Fruit fly (Drosophila melanogaster) whole organism, embryonic: ENCODE results near the gene CG1307.

ENCODE experiments used
- ATbp ChIP-seq: fragments of 200-800 bp; sonication (Bioruptor generic); optimal IDR thresholded peaks from 2 replicates; lab custom pipeline; 2017; ENCODE audit warnings: missing biosample characterization, mild to moderate bottlenecking, missing genetic modification characterization, missing genetic modification reagents
- BtbVII ChIP-seq: fragments of 200-800 bp; sonication (Bioruptor generic); optimal IDR thresholded peaks from 3 replicates; lab custom pipeline; 2017; ENCODE audit warnings: missing biosample characterization, mild to moderate bottlenecking, missing genetic modification characterization
- CG10654 ChIP-seq: fragments of 200-800 bp; sonication (Bioruptor generic); optimal IDR thresholded peaks from 2 replicates; lab custom pipeline; 2016; ENCODE audit warnings: missing biosample characterization, missing genetic modification characterization
- CG10979 ChIP-seq: fragments of 200-800 bp; sonication (Bioruptor generic); optimal IDR thresholded peaks from 2 replicates; lab custom pipeline; 2018; ENCODE audit warnings: missing biosample characterization, mild to moderate bottlenecking, missing genetic modification characterization, moderate library complexity
- CG11695 ChIP-seq: fragments of 200-800 bp; sonication (Bioruptor generic); IDR thresholded peaks from 3 replicates; pipeline ENCODE4 v1.3.6; 2022; ENCODE audit warnings: missing biosample characterization, missing genetic modification characterization
- CG11696 ChIP-seq: fragments of 200-800 bp; sonication (Bioruptor generic); IDR thresholded peaks from 2 replicates; pipeline ENCODE4 v1.3.6; 2022; ENCODE audit warnings: missing biosample characterization, missing genetic modification characterization
- CG12155 ChIP-seq: fragments of 200-800 bp; sonication (Bioruptor generic); optimal IDR thresholded peaks from 3 replicates; lab custom pipeline; 2016; ENCODE audit warnings: missing biosample characterization, missing genetic modification characterization
- CG14667 ChIP-seq: fragments of 200-800 bp; sonication (Bioruptor generic); IDR thresholded peaks from 2 replicates; pipeline ENCODE4 v1.3.6; 2022; ENCODE audit warnings: missing biosample characterization, missing genetic modification characterization
- CG14710 ChIP-seq: fragments of 200-800 bp; sonication (Bioruptor generic); optimal IDR thresholded peaks from 3 replicates; lab custom pipeline; 2019; ENCODE audit warnings: missing biosample characterization, mild to moderate bottlenecking, missing genetic modification characterization, moderate library complexity
- CG15601 ChIP-seq: fragments of 200-800 bp; sonication (Bioruptor generic); optimal IDR thresholded peaks from 3 replicates; lab custom pipeline; 2019; ENCODE audit warnings: missing biosample characterization, mild to moderate bottlenecking, missing genetic modification characterization, moderate library complexity
- CG17802 ChIP-seq: fragments of 200-800 bp; sonication (Bioruptor generic); optimal IDR thresholded peaks from 2 replicates; lab custom pipeline; 2018; ENCODE audit warnings: missing biosample characterization, mild to moderate bottlenecking, missing genetic modification characterization, moderate library complexity
- CG6813 ChIP-seq: fragments of 200-800 bp; sonication (Bioruptor generic); optimal IDR thresholded peaks from 2 replicates; lab custom pipeline; 2017; ENCODE audit warnings: missing biosample characterization, missing genetic modification characterization, mild to moderate bottlenecking, moderate library complexity, missing genetic modification reagents
- CG8290 ChIP-seq, 3 experiments: fragments of 200-800 bp; sonication (Bioruptor generic); optimal IDR thresholded peaks; 2 replicates each; lab custom pipeline; 2016 to 2019; ENCODE audit warnings: missing biosample characterization in 3 of 3, missing genetic modification characterization in 3 of 3, mild to moderate bottlenecking in 2 of 3, moderate library complexity in 1 of 3
- CG8478 ChIP-seq: fragments of >200 bp; optimal IDR thresholded peaks from 2 replicates; lab custom pipeline; 2018
- CG9797 ChIP-seq: fragments of 200-800 bp; sonication (Bioruptor generic); optimal IDR thresholded peaks from 3 replicates; lab custom pipeline; 2018; ENCODE audit warnings: missing biosample characterization, mild to moderate bottlenecking, missing genetic modification characterization
- CG9817 ChIP-seq: fragments of 200-800 bp; sonication (Bioruptor generic); optimal IDR thresholded peaks from 2 replicates; lab custom pipeline; 2018; ENCODE audit warnings: missing biosample characterization, mild to moderate bottlenecking, missing genetic modification characterization, moderate library complexity
- CG9932 ChIP-seq: fragments of 200-800 bp; sonication (Bioruptor generic); IDR thresholded peaks from 2 replicates; pipeline ENCODE4 v1.3.6; 2022; ENCODE audit warnings: missing biosample characterization, missing genetic modification characterization
- Chrac-16 ChIP-seq: fragments of 200-800 bp; sonication (Bioruptor generic); optimal IDR thresholded peaks from 3 replicates; lab custom pipeline; 2016; ENCODE audit warnings: missing biosample characterization, missing genetic modification characterization
- Dek ChIP-seq: fragments of 200-800 bp; sonication (Bioruptor generic); optimal IDR thresholded peaks from 3 replicates; lab custom pipeline; 2019; ENCODE audit warnings: missing biosample characterization, mild to moderate bottlenecking, missing genetic modification characterization, moderate library complexity
- Dp ChIP-seq: fragments of 200-800 bp; sonication (Bioruptor generic); optimal IDR thresholded peaks from 2 replicates; lab custom pipeline; 2018; ENCODE audit warnings: missing biosample characterization, mild to moderate bottlenecking, missing genetic modification characterization, moderate library complexity
- Drgx ChIP-seq: fragments of 200-800 bp; sonication (Bioruptor generic); IDR thresholded peaks from 2 replicates; pipeline ENCODE4 v1.3.6; 2022; ENCODE audit warnings: missing biosample characterization, missing genetic modification characterization
- Elba2 ChIP-seq: fragments of 200-800 bp; sonication (Bioruptor generic); optimal IDR thresholded peaks from 3 replicates; lab custom pipeline; 2016; ENCODE audit warnings: missing biosample characterization, missing genetic modification characterization
- Ets65A ChIP-seq: fragments of 200-800 bp; sonication (Bioruptor generic); peaks from one replicate; lab custom pipeline; 2016; ENCODE audit warnings: missing biosample characterization, missing genetic modification characterization
- HLH4C ChIP-seq: fragments of 200-800 bp; sonication (Bioruptor generic); IDR thresholded peaks from 3 replicates; pipeline ENCODE4 v1.3.6; 2022; ENCODE audit warnings: missing biosample characterization, missing genetic modification characterization; ENCODE audit not compliant: partially characterized antibody
- Hmr ChIP-seq: fragments of 200-800 bp; sonication (Bioruptor generic); optimal IDR thresholded peaks from 3 replicates; lab custom pipeline; 2017; ENCODE audit warnings: mild to moderate bottlenecking, missing biosample characterization, missing genetic modification reagents, missing genetic modification characterization
- Hr3 ChIP-seq: fragments of 200-800 bp; sonication (Bioruptor generic); optimal IDR thresholded peaks from 3 replicates; lab custom pipeline; 2016; ENCODE audit warnings: missing biosample characterization, missing genetic modification characterization
- MBD-R2 ChIP-seq: fragments of 200-800 bp; sonication (Bioruptor generic); IDR thresholded peaks from 2 replicates; pipeline ENCODE4 v1.3.6; 2022; ENCODE audit warnings: missing biosample characterization, missing genetic modification characterization
- Meics ChIP-seq: fragments of 200-800 bp; sonication (Bioruptor generic); optimal IDR thresholded peaks from 2 replicates; lab custom pipeline; 2017; ENCODE audit warnings: missing biosample characterization, mild to moderate bottlenecking, missing genetic modification characterization
- NC2α ChIP-seq: fragments of 200-800 bp; sonication (Bioruptor generic); optimal IDR thresholded peaks from 2 replicates; lab custom pipeline; 2016; ENCODE audit warnings: missing biosample characterization, missing genetic modification characterization
- Pdp1 ChIP-seq, 2 experiments: fragments of 200-800 bp; sonication (Bioruptor generic); optimal IDR thresholded peaks; 3 replicates each; lab custom pipeline; 2016; ENCODE audit warnings: missing biosample characterization in 2 of 2, missing genetic modification characterization in 2 of 2, mild to moderate bottlenecking in 1 of 2, moderate library complexity in 1 of 2
- Sin3A ChIP-seq: fragments of >200 bp; optimal IDR thresholded peaks from 2 replicates; lab custom pipeline; 2018
- Sox102F ChIP-seq: fragments of 200-800 bp; sonication (Bioruptor generic); optimal IDR thresholded peaks from 2 replicates; lab custom pipeline; 2018; ENCODE audit warnings: missing biosample characterization, mild to moderate bottlenecking, missing genetic modification characterization, moderate library complexity
- amos ChIP-seq: fragments of 200-800 bp; sonication (Bioruptor generic); IDR thresholded peaks from 2 replicates; pipeline ENCODE4 v1.3.6; 2022; ENCODE audit warnings: missing biosample characterization, missing genetic modification characterization; ENCODE audit not compliant: partially characterized antibody
- bab2 ChIP-seq: fragments of 200-800 bp; sonication (Bioruptor generic); optimal IDR thresholded peaks from 2 replicates; lab custom pipeline; 2016; ENCODE audit warnings: missing biosample characterization, missing genetic modification characterization
- cas ChIP-seq: fragments of 200-800 bp; sonication (Bioruptor generic); IDR thresholded peaks from 2 replicates; pipeline ENCODE4 v1.3.6; 2022; ENCODE audit warnings: missing biosample characterization, missing genetic modification characterization
- crp ChIP-seq, 2 experiments: fragments of 200-800 bp; sonication (Bioruptor generic); optimal IDR thresholded peaks; 2 replicates in 1 of 2; 3 replicates in 1 of 2; lab custom pipeline; 2017; ENCODE audit warnings: missing biosample characterization in 2 of 2, missing genetic modification characterization in 2 of 2, mild to moderate bottlenecking in 1 of 2, moderate library complexity in 1 of 2
- danr ChIP-seq: fragments of 200-800 bp; sonication (Bioruptor generic); IDR thresholded peaks from 2 replicates; pipeline ENCODE4 v1.3.6; 2022; ENCODE audit warnings: missing biosample characterization, missing genetic modification characterization
- dmrt11E ChIP-seq: fragments of 200-800 bp; sonication (Bioruptor generic); optimal IDR thresholded peaks from 3 replicates; lab custom pipeline; 2018; ENCODE audit warnings: missing biosample characterization, mild to moderate bottlenecking, missing genetic modification characterization, moderate library complexity
- dpn ChIP-seq, 2 experiments: fragments of 200-800 bp; sonication (Bioruptor generic); optimal IDR thresholded peaks; 3 replicates each; lab custom pipeline; 2016; ENCODE audit warnings: missing biosample characterization in 2 of 2, missing genetic modification characterization in 2 of 2
- insv ChIP-seq, 2 experiments: fragments of 200-800 bp; sonication (Bioruptor generic); optimal IDR thresholded peaks; 3 replicates each; lab custom pipeline; 2016 to 2018; ENCODE audit warnings: missing biosample characterization in 2 of 2, missing genetic modification characterization in 2 of 2
- ken ChIP-seq: fragments of 200-800 bp; sonication (Bioruptor generic); IDR thresholded peaks from 3 replicates; pipeline ENCODE4 v1.3.6; 2022; ENCODE audit warnings: missing biosample characterization, missing genetic modification characterization
- mld ChIP-seq: fragments of 200-800 bp; sonication (Bioruptor generic); IDR thresholded peaks from 3 replicates; pipeline ENCODE4 v1.3.6; 2022; ENCODE audit warnings: missing biosample characterization, missing genetic modification characterization; ENCODE audit not compliant: partially characterized antibody
- nmo ChIP-seq: fragments of 200-800 bp; sonication (Bioruptor generic); optimal IDR thresholded peaks from 2 replicates; lab custom pipeline; 2018; ENCODE audit warnings: missing biosample characterization, mild to moderate bottlenecking, missing genetic modification characterization, moderate library complexity
- sim ChIP-seq: fragments of 200-800 bp; sonication (Bioruptor generic); IDR thresholded peaks from 2 replicates; pipeline ENCODE4 v1.3.6; 2022; ENCODE audit warnings: missing biosample characterization, missing genetic modification characterization
- sisA ChIP-seq: fragments of 200-800 bp; sonication (Bioruptor generic); IDR thresholded peaks from 2 replicates; pipeline ENCODE4 v1.3.6; 2022; ENCODE audit warnings: missing biosample characterization, missing genetic modification characterization
- slbo ChIP-seq: fragments of 200-800 bp; sonication (Bioruptor generic); IDR thresholded peaks from 2 replicates; pipeline ENCODE4 v1.3.6; 2022; ENCODE audit warnings: missing biosample characterization, missing genetic modification characterization
- stwl ChIP-seq: fragments of 200-800 bp; sonication (Bioruptor generic); optimal IDR thresholded peaks from 3 replicates; lab custom pipeline; 2018; ENCODE audit warnings: missing biosample characterization, mild to moderate bottlenecking, missing genetic modification characterization, moderate library complexity

CG1307 gene

dm6 chr3R:6657278-6658246 lies at the start of gene CG1307, which contains the start of gene twr (continued):
- TF ChIP-seq Meics (GFP tag; lab: Kevin White, UChicago), result peak; percentile 43
- TF ChIP-seq CG10979 (tag; lab: Kevin White, UChicago), result no peak
- 0 out of 3 replicates have a peak, but pooled peaks have one; percentile 38 for TF ChIP-seq HLH4C (GFP tag; lab: Robert Waterston, UW)
- TF ChIP-seq CG12155 (GFP tag; lab: Kevin White, UChicago), result peak; percentile 27
- no peak for TF ChIP-seq Elba2
- peak in 1 of 2 experiments; percentile 17 for TF ChIP-seq dpn (GFP tag; optimal IDR thresholded peaks at IDR 0.05; lab: Kevin White, UChicago)
- peak; percentile 62 for TF ChIP-seq nmo
- peak; percentile 30 for TF ChIP-seq CG9817 (tag; lab: Kevin White, UChicago)
- no peak for TF ChIP-seq BtbVII (GFP tag; lab: Kevin White, UChicago)
- peak; percentile 51 for TF ChIP-seq stwl
- TF ChIP-seq MBD-R2 (GFP tag; lab: Robert Waterston, UW), result peak; percentile 73
- TF ChIP-seq Dp (GFP tag; lab: Kevin White, UChicago), result peak; percentile 70
- no peak for TF ChIP-seq CG8478 (lab: Kevin White, UChicago)
- peak; percentile 81 for TF ChIP-seq CG9797 (GFP tag; lab: Kevin White, UChicago)
- TF ChIP-seq Chrac-16 (GFP tag; lab: Kevin White, UChicago), result peak; percentile 24
- TF ChIP-seq CG11696 (GFP tag; lab: Robert Waterston, UW), result no peak
- peak; percentile 6; the same call in 1 of the 2 replicates for TF ChIP-seq CG14667 (GFP tag; lab: Robert Waterston, UW)
- 0 out of 2 replicates have a peak, but pooled peaks have one; percentile 16 for TF ChIP-seq Drgx
- peak; percentile 46 for TF ChIP-seq dmrt11E (tag; lab: Kevin White, UChicago)
- no peak for TF ChIP-seq CG15601
- TF ChIP-seq amos (GFP tag; lab: Robert Waterston, UW), result peak; percentile 36; the same call in 1 of the 2 replicates
- TF ChIP-seq NC2α, result no peak
- TF ChIP-seq CG6813 (GFP tag; lab: Kevin White, UChicago), result peak; percentile 10
- TF ChIP-seq Hmr (GFP tag; lab: Kevin White, UChicago), result peak; percentile 50
- no peak for TF ChIP-seq CG10654 (GFP tag; lab: Kevin White, UChicago)
- TF ChIP-seq danr (GFP tag; lab: Robert Waterston, UW), result no peak
- no peak for TF ChIP-seq mld (GFP tag; lab: Robert Waterston, UW)
- no peak for TF ChIP-seq cas
- TF ChIP-seq sim (GFP tag; lab: Robert Waterston, UW), result no peak
- peak in 1 of 2 experiments; percentile 19 for TF ChIP-seq insv (GFP tag; optimal IDR thresholded peaks at IDR 0.05; lab: Kevin White, UChicago)
- peak; percentile 93 for TF ChIP-seq Ets65A (GFP tag; lab: Kevin White, UChicago)
- no peak for TF ChIP-seq ATbp (GFP tag; lab: Kevin White, UChicago)
- TF ChIP-seq crp (GFP tag; optimal IDR thresholded peaks at IDR 0.05; lab: Kevin White, UChicago), result peak in 1 of 2 experiments; percentile 52
- TF ChIP-seq sisA (GFP tag; lab: Robert Waterston, UW), result peak; percentile 48; the same call in 1 of the 2 replicates
- TF ChIP-seq CG9932 (GFP tag; lab: Robert Waterston, UW), result peak; percentile 61
- TF ChIP-seq CG11695, result 0 out of 3 replicates have a peak, but pooled peaks have one; percentile 9
- no peak for TF ChIP-seq Pdp1 (GFP tag; optimal IDR thresholded peaks at IDR 0.05; lab: Kevin White, UChicago)
- TF ChIP-seq slbo (GFP tag; lab: Robert Waterston, UW), result peak; percentile 49
- peak; percentile 11 for TF ChIP-seq bab2
- TF ChIP-seq CG14710 (tag; lab: Kevin White, UChicago), result peak; percentile 98
- TF ChIP-seq ken, result 0 out of 3 replicates have a peak, but pooled peaks have one; percentile 11
- peak; percentile 51 for TF ChIP-seq Dek
- peak; percentile 31 for TF ChIP-seq Sin3A
- peak; percentile 15 for TF ChIP-seq CG8290 (GFP tag; optimal IDR thresholded peaks at IDR 0.05; lab: Kevin White, UChicago)
- no peak for TF ChIP-seq CG8290 (tag; optimal IDR thresholded peaks at IDR 0.05; lab: Kevin White, UChicago)
- peak; percentile 31 for TF ChIP-seq Hr3 (GFP tag; lab: Kevin White, UChicago)
- no peak for TF ChIP-seq Sox102F (GFP tag; lab: Kevin White, UChicago)
- TF ChIP-seq CG17802 (tag; lab: Kevin White, UChicago), result peak; percentile 13
